Worm (Caenorhabditis elegans) whole organism, mixed stage, embryonic: ENCODE measurements around the gene cyp-33C4.
A peak's percentile ranks its signal among the peaks of the same experiment; 100 is the strongest.

Experiments used
- M03D4.4 ChIP-seq: sonication (generic microtip); optimal IDR thresholded peaks from 2 replicates; lab custom pipeline; 2017; ENCODE audit warnings: mild to moderate bottlenecking, missing genetic modification characterization, missing compliant biosample characterization
- bed-3 ChIP-seq: fragments of 200-800 bp; sonication (Bioruptor generic); optimal IDR thresholded peaks from 3 replicates; lab custom pipeline; 2018; ENCODE audit warnings: mild to moderate bottlenecking, missing genetic modification characterization, moderate library complexity, missing compliant biosample characterization
- blmp-1 ChIP-seq: fragments of 150-350 bp; optimal IDR thresholded peaks from 2 replicates; lab custom pipeline; 2014; ENCODE audit warnings: missing biosample characterization, missing genetic modification characterization
- ceh-39 ChIP-seq: fragments of 150-350 bp; optimal IDR thresholded peaks from 2 replicates; lab custom pipeline; 2014; ENCODE audit warnings: missing biosample characterization, missing genetic modification characterization
- ceh-83 ChIP-seq: fragments of 200-800 bp; sonication (Bioruptor generic); optimal IDR thresholded peaks from 2 replicates; lab custom pipeline; 2018; ENCODE audit warnings: mild to moderate bottlenecking, missing genetic modification characterization, missing compliant biosample characterization
- ces-1 ChIP-seq: fragments of 150-350 bp; optimal IDR thresholded peaks from 2 replicates; lab custom pipeline; 2014; ENCODE audit warnings: missing biosample characterization, missing genetic modification reagents, missing genetic modification characterization
- cnd-1 ChIP-seq: fragments of 200-800 bp; sonication (Bioruptor generic); optimal IDR thresholded peaks from 2 replicates; lab custom pipeline; 2018; ENCODE audit warnings: mild to moderate bottlenecking, missing genetic modification characterization, missing compliant biosample characterization
- drap-1 ChIP-seq: fragments of 200-800 bp; sonication (Bioruptor generic); optimal IDR thresholded peaks from 3 replicates; lab custom pipeline; 2018; ENCODE audit warnings: mild to moderate bottlenecking, missing genetic modification characterization, missing compliant biosample characterization
- elt-1 ChIP-seq: sonication (generic microtip); optimal IDR thresholded peaks from 2 replicates; lab custom pipeline; 2017; ENCODE audit warnings: missing genetic modification characterization, mild to moderate bottlenecking, missing compliant biosample characterization, antibody characterized with exemption, moderate library complexity, borderline replicate concordance; ENCODE audit not compliant: insufficient read depth
- elt-3 ChIP-seq: fragments of 150-350 bp; optimal IDR thresholded peaks from 2 replicates; lab custom pipeline; 2014; ENCODE audit warnings: missing biosample characterization, missing genetic modification characterization
- flh-1 ChIP-seq: fragments of 200-800 bp; sonication (Bioruptor generic); optimal IDR thresholded peaks from 2 replicates; lab custom pipeline; 2018; ENCODE audit warnings: mild to moderate bottlenecking, missing genetic modification characterization, moderate library complexity, missing compliant biosample characterization
- ham-2 ChIP-seq: fragments of 200-800 bp; sonication (Bioruptor generic); optimal IDR thresholded peaks from 2 replicates; lab custom pipeline; 2018; ENCODE audit warnings: mild to moderate bottlenecking, missing genetic modification characterization, missing compliant biosample characterization
- hlh-1 ChIP-seq: fragments of 150-350 bp; optimal IDR thresholded peaks from 2 replicates; lab custom pipeline; 2014; ENCODE audit warnings: missing biosample characterization, missing genetic modification reagents, missing genetic modification characterization
- lin-13 ChIP-seq: fragments of 150-350 bp; optimal IDR thresholded peaks from 2 replicates; lab custom pipeline; 2014; ENCODE audit warnings: missing biosample characterization, missing genetic modification characterization
- lin-32 ChIP-seq: fragments of 200-800 bp; sonication (Bioruptor generic); optimal IDR thresholded peaks from 2 replicates; lab custom pipeline; 2018; ENCODE audit warnings: mild to moderate bottlenecking, missing genetic modification characterization, missing compliant biosample characterization
- lsy-2 ChIP-seq: fragments of 150-350 bp; optimal IDR thresholded peaks from 2 replicates; lab custom pipeline; 2014; ENCODE audit warnings: missing biosample characterization, missing genetic modification characterization
- mab-5 ChIP-seq: fragments of 150-350 bp; optimal IDR thresholded peaks from 2 replicates; lab custom pipeline; 2014; ENCODE audit warnings: missing biosample characterization, missing genetic modification characterization
- mep-1 ChIP-seq: fragments of 150-350 bp; optimal IDR thresholded peaks from 2 replicates; lab custom pipeline; 2017; ENCODE audit warnings: missing biosample characterization, missing genetic modification reagents, missing genetic modification characterization, inconsistent platforms
- mls-2 ChIP-seq: sonication (generic microtip); optimal IDR thresholded peaks from 2 replicates; lab custom pipeline; 2016; ENCODE audit warnings: mild to moderate bottlenecking, missing genetic modification characterization, moderate library complexity, missing compliant biosample characterization
- nhr-2 ChIP-seq: fragments of 150-350 bp; optimal IDR thresholded peaks from 2 replicates; lab custom pipeline; 2014; ENCODE audit warnings: missing biosample characterization, missing genetic modification characterization
- nhr-28 ChIP-seq: fragments of 150-350 bp; optimal IDR thresholded peaks from 2 replicates; lab custom pipeline; 2014; ENCODE audit warnings: missing biosample characterization, missing genetic modification characterization
- nhr-76 ChIP-seq: sonication (generic microtip); optimal IDR thresholded peaks from 2 replicates; lab custom pipeline; 2017; ENCODE audit warnings: missing biosample characterization, missing genetic modification characterization
- pha-4 ChIP-seq: fragments of 150-350 bp; optimal IDR thresholded peaks from 2 replicates; lab custom pipeline; 2018; ENCODE audit warnings: missing biosample characterization, missing genetic modification reagents, missing genetic modification characterization
- sem-2 ChIP-seq: fragments of 200-800 bp; sonication (Bioruptor generic); optimal IDR thresholded peaks from 2 replicates; lab custom pipeline; 2018; ENCODE audit warnings: mild to moderate bottlenecking, missing genetic modification characterization, missing compliant biosample characterization
- snpc-4 ChIP-seq: fragments of 150-350 bp; optimal IDR thresholded peaks from 2 replicates; lab custom pipeline; 2014; ENCODE audit warnings: missing biosample characterization, missing genetic modification characterization
- sptf-1 ChIP-seq: sonication (generic microtip); optimal IDR thresholded peaks from 2 replicates; lab custom pipeline; 2017; ENCODE audit warnings: mild to moderate bottlenecking, missing genetic modification characterization, moderate library complexity, missing compliant biosample characterization
- tbx-8 ChIP-seq: fragments of 200-800 bp; sonication (Bioruptor generic); optimal IDR thresholded peaks from 2 replicates; lab custom pipeline; 2018; ENCODE audit warnings: mild to moderate bottlenecking, missing genetic modification characterization, moderate library complexity, missing compliant biosample characterization
- unc-120 ChIP-seq: sonication (generic microtip); optimal IDR thresholded peaks from 2 replicates; lab custom pipeline; 2017; ENCODE audit warnings: missing genetic modification characterization, missing compliant biosample characterization; ENCODE audit not compliant: poor library complexity, severe bottlenecking
- unc-39 ChIP-seq: fragments of 150-350 bp; optimal IDR thresholded peaks from 2 replicates; lab custom pipeline; 2014; ENCODE audit warnings: missing biosample characterization, missing genetic modification characterization
- unc-62 ChIP-seq: fragments of 150-350 bp; optimal IDR thresholded peaks from 2 replicates; lab custom pipeline; 2014; ENCODE audit warnings: missing biosample characterization, missing genetic modification reagents, missing genetic modification characterization
- zip-8 ChIP-seq: fragments of 150-350 bp; optimal IDR thresholded peaks from 2 replicates; lab custom pipeline; 2014; ENCODE audit warnings: missing biosample characterization, missing genetic modification characterization
- ztf-11 ChIP-seq: fragments of 150-350 bp; optimal IDR thresholded peaks from 2 replicates; lab custom pipeline; 2014; ENCODE audit warnings: missing biosample characterization, missing genetic modification characterization

Gene cyp-33C4

ce11 chrV:2206801-2207200, 29.1 kb upstream of the cyp-33C4 start, which contains the start of gene svh-11:
Gene svh-11, plus strand, starts transcription at chrV:2207101.
- TF ChIP-seq lin-32 (no peak), sem-2 (GFP tag; lab: Kevin White, UChicago) (no peak), sptf-1 (tag; lab: Kevin White, UChicago) (no peak), ztf-11 (tag; lab: Kevin White, UChicago) (no peak), bed-3 (GFP tag; lab: Kevin White, UChicago) (no peak), flh-1 (GFP tag; lab: Kevin White, UChicago) (no peak), elt-3 (no peak), tbx-8 (GFP tag; lab: Kevin White, UChicago) (no peak), nhr-28 (no peak), blmp-1 (tag; lab: Kevin White, UChicago) (no peak), nhr-2 (no peak), lsy-2 (tag; lab: Kevin White, UChicago) (no peak), pha-4 (tag; lab: Kevin White, UChicago) (no peak), unc-120 (no peak), mab-5 (tag; lab: Kevin White, UChicago) (no peak), drap-1 (GFP tag; lab: Kevin White, UChicago) (no peak), snpc-4 (tag; lab: Kevin White, UChicago) (no peak), ces-1 (GFP tag; lab: Kevin White, UChicago) (no peak), unc-39 (no peak), M03D4.4 (no peak)

- no peak for TF ChIP-seq flh-1 (GFP tag; lab: Kevin White, UChicago)
- TF ChIP-seq elt-1 (tag; lab: Kevin White, UChicago), result no peak
- TF ChIP-seq unc-62 (GFP tag; lab: Kevin White, UChicago), result no peak
- TF ChIP-seq, all 35 proteins: peak for 0
These were observed 28.4 kb upstream of the cyp-33C4 start for ce11 chrV:2207527-2207926.

- TF ChIP-seq M03D4.4, result no peak
- no peak for TF ChIP-seq ham-2
- no peak for TF ChIP-seq elt-1 (tag; lab: Kevin White, UChicago)
- TF ChIP-seq nhr-2, result no peak
- TF ChIP-seq drap-1 (GFP tag; lab: Kevin White, UChicago), result no peak
- no peak for TF ChIP-seq unc-120
- no peak for TF ChIP-seq elt-3
- no peak for TF ChIP-seq zip-8
- no peak for TF ChIP-seq mls-2 (tag; lab: Kevin White, UChicago)
- TF ChIP-seq ztf-11 (tag; lab: Kevin White, UChicago), result no peak
- TF ChIP-seq nhr-28, result no peak
- no peak for TF ChIP-seq blmp-1 (tag; lab: Kevin White, UChicago)
- no peak for TF ChIP-seq lin-32
- TF ChIP-seq sptf-1 (tag; lab: Kevin White, UChicago), result no peak
- no peak for TF ChIP-seq unc-39
- TF ChIP-seq sem-2 (GFP tag; lab: Kevin White, UChicago), result no peak
These were observed 24.0 kb upstream of the cyp-33C4 start, which contains the start of gene nhr-133 for ce11 chrV:2211936-2212335. Gene nhr-133, minus strand, starts transcription at chrV:2212118.

- TF ChIP-seq pha-4 (tag; lab: Kevin White, UChicago) (peak; percentile 6), elt-1 (tag; lab: Kevin White, UChicago) (no peak)
These were observed 21.4 kb upstream of the cyp-33C4 start, which contains the start of gene nhr-184 for ce11 chrV:2214428-2215038. Gene nhr-184, minus strand, starts transcription at chrV:2214478.

ce11 chrV:2215352-2215751, 20.6 kb upstream of the cyp-33C4 start, which contains the start of gene nstp-8:
Gene nstp-8, plus strand, starts transcription at chrV:2215652.
- TF ChIP-seq lin-13, result no peak
- no peak for TF ChIP-seq unc-120
- TF ChIP-seq sptf-1 (tag; lab: Kevin White, UChicago), result no peak
- no peak for TF ChIP-seq lsy-2 (tag; lab: Kevin White, UChicago)
- no peak for TF ChIP-seq tbx-8 (GFP tag; lab: Kevin White, UChicago)
- TF ChIP-seq hlh-1 (tag; lab: Kevin White, UChicago), result no peak
- TF ChIP-seq snpc-4 (tag; lab: Kevin White, UChicago), result no peak
- TF ChIP-seq mls-2 (tag; lab: Kevin White, UChicago), result no peak
- no peak for TF ChIP-seq nhr-2
- no peak for TF ChIP-seq ham-2
- no peak for TF ChIP-seq bed-3 (GFP tag; lab: Kevin White, UChicago)

- TF ChIP-seq mab-5 (tag; lab: Kevin White, UChicago) (no peak), sptf-1 (tag; lab: Kevin White, UChicago) (no peak), ham-2 (no peak), snpc-4 (tag; lab: Kevin White, UChicago) (no peak), cnd-1 (tag; lab: Kevin White, UChicago) (no peak), zip-8 (no peak), ceh-83 (no peak), ceh-39 (tag; lab: Kevin White, UChicago) (no peak), nhr-2 (no peak), ztf-11 (tag; lab: Kevin White, UChicago) (no peak), drap-1 (GFP tag; lab: Kevin White, UChicago) (no peak), elt-3 (no peak), elt-1 (tag; lab: Kevin White, UChicago) (no peak), mls-2 (tag; lab: Kevin White, UChicago) (no peak), mep-1 (tag; lab: Kevin White, UChicago) (no peak), nhr-76 (tag; lab: Kevin White, UChicago) (no peak), flh-1 (GFP tag; lab: Kevin White, UChicago) (no peak), nhr-28 (no peak), M03D4.4 (no peak)
These were observed 19.0 kb upstream of the cyp-33C4 start for ce11 chrV:2216927-2217326.
